Fruit fly (Drosophila melanogaster) whole organism, prepupa: ENCODE data around the gene CG10226.

Experiments used
- Blimp-1 ChIP-seq: fragments of 200-800 bp; sonication (Bioruptor generic); optimal IDR thresholded peaks from 3 replicates; lab custom pipeline; 2017; ENCODE audit warnings: missing biosample characterization, missing genetic modification characterization, mild to moderate bottlenecking, moderate library complexity, missing genetic modification reagents
- CG3919 ChIP-seq: fragments of 200-800 bp; sonication (Bioruptor generic); optimal IDR thresholded peaks from 3 replicates; lab custom pipeline; 2016; ENCODE audit warnings: missing biosample characterization, missing genetic modification characterization
- Gug ChIP-seq: fragments of 200-800 bp; sonication (Bioruptor generic); IDR thresholded peaks from 2 replicates; pipeline ENCODE4 v1.3.6; 2022; ENCODE audit warnings: missing biosample characterization, missing genetic modification characterization
- Sox15 ChIP-seq: fragments of 200-800 bp; sonication (Bioruptor generic); optimal IDR thresholded peaks from 3 replicates; lab custom pipeline; 2016; ENCODE audit warnings: missing biosample characterization, missing genetic modification characterization
- eg ChIP-seq: fragments of 200-800 bp; sonication (Bioruptor generic); IDR thresholded peaks from 3 replicates; pipeline ENCODE4 v1.3.6; 2022; ENCODE audit warnings: missing biosample characterization, missing genetic modification characterization
- fd85E ChIP-seq: fragments of 200-800 bp; sonication (Bioruptor generic); optimal IDR thresholded peaks from 3 replicates; lab custom pipeline; 2016; ENCODE audit warnings: missing biosample characterization, missing genetic modification characterization
- pdm3 ChIP-seq: fragments of 200-800 bp; sonication (Bioruptor generic); optimal IDR thresholded peaks from 3 replicates; lab custom pipeline; 2016; ENCODE audit warnings: missing biosample characterization, missing genetic modification characterization
- spab ChIP-seq: fragments of 200-800 bp; sonication (Bioruptor generic); optimal IDR thresholded peaks from 2 replicates; lab custom pipeline; 2017; ENCODE audit warnings: missing biosample characterization, mild to moderate bottlenecking, missing genetic modification characterization, missing genetic modification reagents
- svp ChIP-seq: fragments of 200-800 bp; sonication (Bioruptor generic); peaks from one replicate; lab custom pipeline; 2016; ENCODE audit warnings: missing biosample characterization, missing genetic modification characterization

DNA sequence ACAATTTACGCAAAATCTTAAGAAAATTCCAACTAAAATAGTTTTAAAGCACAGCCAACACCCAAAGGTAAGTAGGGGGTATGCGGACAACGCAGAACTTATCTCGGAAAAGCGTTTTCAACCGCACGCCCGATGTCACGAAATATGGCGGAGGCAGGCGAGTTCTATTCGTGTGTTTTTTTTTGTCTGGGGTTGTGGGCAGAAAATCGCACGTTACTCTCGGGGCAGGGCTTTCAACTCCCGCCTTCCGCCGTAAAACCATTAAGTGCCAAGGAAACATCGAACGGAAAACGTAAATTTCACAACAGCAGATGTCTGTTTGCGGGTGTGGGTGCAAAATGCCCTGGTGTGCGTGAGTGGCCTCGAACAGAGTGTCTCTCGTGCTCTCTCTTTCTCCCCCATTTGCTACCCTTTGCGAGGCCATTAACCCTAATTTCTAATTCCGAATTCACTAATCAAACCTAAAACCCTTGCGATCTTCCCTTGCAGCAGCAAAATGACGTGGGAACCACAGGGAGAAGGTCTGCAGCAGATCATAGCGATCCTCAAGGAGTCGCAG, 46.2 kb downstream of the CG10226 start:
- TF ChIP-seq eg (no peak), Blimp-1 (GFP tag; lab: Kevin White, UChicago) (no peak), Gug (no peak), spab (GFP tag; lab: Kevin White, UChicago) (no peak), pdm3 (GFP tag; lab: Kevin White, UChicago) (no peak), fd85E (GFP tag; lab: Kevin White, UChicago) (no peak), CG3919 (GFP tag; lab: Kevin White, UChicago) (no peak), svp (GFP tag; lab: Kevin White, UChicago) (no peak), Sox15 (GFP tag; lab: Kevin White, UChicago) (no peak)
